Worm (Caenorhabditis elegans) whole organism, young adult: ENCODE results near the gene Y57E12AL.6.

ENCODE experiments used
- B0261.1 ChIP-seq: sonication (generic microtip); optimal IDR thresholded peaks from 2 replicates; lab custom pipeline; 2016; ENCODE audit warnings: mild to moderate bottlenecking, missing genetic modification characterization, moderate library complexity, missing compliant biosample characterization
- C06A6.2 ChIP-seq: fragments of 200-800 bp; sonication (Bioruptor generic); conservative IDR thresholded peaks from 2 replicates; pipeline ENCODE4 v1.3.6; 2022; ENCODE audit warnings: missing genetic modification characterization, missing compliant biosample characterization
- C17E4.6 ChIP-seq: fragments of 200-800 bp; sonication (Bioruptor generic); IDR thresholded peaks from 2 replicates; pipeline ENCODE4 v1.3.6; 2022; ENCODE audit warnings: missing genetic modification reagents, missing genetic modification characterization, missing compliant biosample characterization
- F57A8.1 ChIP-seq: fragments of 200-800 bp; sonication (Bioruptor generic); optimal IDR thresholded peaks from 2 replicates; lab custom pipeline; 2018; ENCODE audit warnings: mild to moderate bottlenecking, missing genetic modification characterization, moderate library complexity, missing compliant biosample characterization
- F57C9.4 ChIP-seq: sonication (generic microtip); optimal IDR thresholded peaks from 2 replicates; lab custom pipeline; 2017; ENCODE audit warnings: mild to moderate bottlenecking, missing genetic modification characterization, missing compliant biosample characterization
- K12H6.12 ChIP-seq: fragments of 200-800 bp; sonication (Bioruptor generic); optimal IDR thresholded peaks from 2 replicates; lab custom pipeline; 2018; ENCODE audit warnings: mild to moderate bottlenecking, missing genetic modification characterization, missing compliant biosample characterization
- T07F8.4 ChIP-seq: sonication (generic microtip); optimal IDR thresholded peaks from 2 replicates; lab custom pipeline; 2016; ENCODE audit warnings: mild to moderate bottlenecking, missing genetic modification characterization, moderate library complexity, missing compliant biosample characterization
- Y53F4B.3 ChIP-seq: fragments of 200-800 bp; sonication (Bioruptor generic); IDR thresholded peaks from 2 replicates; pipeline ENCODE4 v1.3.6; 2022; ENCODE audit warnings: missing genetic modification reagents, missing genetic modification characterization, missing compliant biosample characterization
- aptf-2 ChIP-seq: fragments of 200-800 bp; sonication (Bioruptor generic); conservative IDR thresholded peaks from 2 replicates; pipeline ENCODE4 v1.3.6; 2022; ENCODE audit warnings: missing genetic modification reagents, missing genetic modification characterization, missing compliant biosample characterization
- athp-1 ChIP-seq: sonication (generic microtip); optimal IDR thresholded peaks from 2 replicates; lab custom pipeline; 2017; ENCODE audit warnings: mild to moderate bottlenecking, missing genetic modification characterization, missing compliant biosample characterization
- cebp-1 ChIP-seq, 2 experiments: fragments of 200-800 bp in 1 of 2; sonication (Bioruptor generic) in 1 of 2; sonication (generic microtip) in 1 of 2; IDR thresholded peaks in 1 of 2; optimal IDR thresholded peaks in 1 of 2; 2 replicates each; pipeline versions ENCODE4 v1.3.6 to Lab custom; 2017 to 2022; ENCODE audit warnings: missing compliant biosample characterization in 2 of 2, missing genetic modification characterization in 2 of 2, mild to moderate bottlenecking in 1 of 2, missing genetic modification reagents in 1 of 2, moderate library complexity in 1 of 2
- cebp-2 ChIP-seq: fragments of 200-800 bp; sonication (Bioruptor generic); IDR thresholded peaks from 2 replicates; pipeline ENCODE4 v1.3.6; 2022; ENCODE audit warnings: missing genetic modification characterization, missing compliant biosample characterization
- ceh-40 ChIP-seq: fragments of 200-800 bp; sonication (Bioruptor generic); IDR thresholded peaks from 2 replicates; pipeline ENCODE4 v1.3.6; 2022; ENCODE audit warnings: missing genetic modification characterization, missing compliant biosample characterization
- ceh-79 ChIP-seq: sonication (generic microtip); optimal IDR thresholded peaks from 2 replicates; lab custom pipeline; 2017; ENCODE audit warnings: mild to moderate bottlenecking, missing genetic modification characterization, missing compliant biosample characterization
- ceh-91 ChIP-seq: fragments of 200-800 bp; sonication (Bioruptor generic); IDR thresholded peaks from 2 replicates; pipeline ENCODE4 v1.3.6; 2022; ENCODE audit warnings: missing genetic modification reagents, missing genetic modification characterization, missing compliant biosample characterization
- chd-7 ChIP-seq: sonication (generic microtip); optimal IDR thresholded peaks from 2 replicates; lab custom pipeline; 2016; ENCODE audit warnings: mild to moderate bottlenecking, missing genetic modification characterization, moderate library complexity, missing compliant biosample characterization
- dox-1 ChIP-seq: fragments of 200-800 bp; sonication (Bioruptor generic); IDR thresholded peaks from 2 replicates; pipeline ENCODE4 v1.3.6; 2022; ENCODE audit warnings: missing genetic modification reagents, missing genetic modification characterization, missing compliant biosample characterization
- dpff-1 ChIP-seq: sonication (generic microtip); optimal IDR thresholded peaks from 2 replicates; lab custom pipeline; 2017; ENCODE audit warnings: mild to moderate bottlenecking, missing genetic modification characterization, missing compliant biosample characterization
- dpl-1 ChIP-seq: fragments of 150-350 bp; optimal IDR thresholded peaks from 2 replicates; lab custom pipeline; 2014; ENCODE audit warnings: missing biosample characterization, missing genetic modification reagents, missing genetic modification characterization
- hlh-12 ChIP-seq: sonication (generic microtip); optimal IDR thresholded peaks from 2 replicates; lab custom pipeline; 2016; ENCODE audit warnings: missing genetic modification characterization, missing compliant biosample characterization
- hlh-26 ChIP-seq: fragments of 200-800 bp; sonication (Bioruptor generic); conservative IDR thresholded peaks from 2 replicates; pipeline ENCODE4 v1.3.6; 2022; ENCODE audit warnings: missing genetic modification reagents, missing genetic modification characterization, missing compliant biosample characterization
- hmg-1.2 ChIP-seq: fragments of 200-800 bp; sonication (Bioruptor generic); IDR thresholded peaks from 2 replicates; pipeline ENCODE4 v1.3.6; 2022; ENCODE audit warnings: missing genetic modification reagents, missing genetic modification characterization, missing compliant biosample characterization
- hmg-20 ChIP-seq: fragments of 200-800 bp; sonication (Bioruptor generic); IDR thresholded peaks from 2 replicates; pipeline ENCODE4 v1.3.6; 2022; ENCODE audit warnings: missing genetic modification reagents, missing genetic modification characterization, missing compliant biosample characterization
- let-526 ChIP-seq: fragments of 200-800 bp; sonication (Bioruptor generic); IDR thresholded peaks from 2 replicates; pipeline ENCODE4 v1.3.6; 2022; ENCODE audit warnings: missing genetic modification reagents, missing genetic modification characterization, missing compliant biosample characterization
- lin-26 ChIP-seq: fragments of 200-800 bp; sonication (Bioruptor generic); IDR thresholded peaks from 2 replicates; pipeline ENCODE4 v1.3.6; 2022; ENCODE audit warnings: missing genetic modification reagents, missing genetic modification characterization, missing compliant biosample characterization
- lin-35 ChIP-seq, 3 experiments: fragments of 150-350 bp in 2 of 3; sonication (generic microtip) in 1 of 3; optimal IDR thresholded peaks; 2 replicates each; lab custom pipeline; 2014 to 2018; ENCODE audit warnings: missing biosample characterization in 3 of 3, missing genetic modification characterization in 3 of 3, missing genetic modification reagents in 3 of 3
- madf-6 ChIP-seq: fragments of 200-800 bp; sonication (Bioruptor generic); IDR thresholded peaks from 2 replicates; pipeline ENCODE4 v1.3.6; 2022; ENCODE audit warnings: missing genetic modification reagents, missing genetic modification characterization, missing compliant biosample characterization
- mcd-1 ChIP-seq: fragments of 200-800 bp; sonication (Bioruptor generic); IDR thresholded peaks from 2 replicates; pipeline ENCODE4 v1.3.6; 2022; ENCODE audit warnings: missing genetic modification reagents, missing genetic modification characterization, missing compliant biosample characterization
- mel-28 ChIP-seq: sonication (generic microtip); optimal IDR thresholded peaks from 2 replicates; lab custom pipeline; 2016; ENCODE audit warnings: borderline replicate concordance, mild to moderate bottlenecking, missing genetic modification characterization, missing compliant biosample characterization
- mes-4 ChIP-seq: sonication (generic microtip); optimal IDR thresholded peaks from 2 replicates; lab custom pipeline; 2016; ENCODE audit warnings: missing genotype, missing genetic modification characterization, missing compliant biosample characterization
- nfyb-1 ChIP-seq: fragments of 200-800 bp; sonication (Bioruptor generic); IDR thresholded peaks from 2 replicates; pipeline ENCODE4 v1.3.6; 2022; ENCODE audit warnings: missing genetic modification reagents, missing genetic modification characterization, missing compliant biosample characterization
- nhr-120 ChIP-seq: fragments of 200-800 bp; sonication (Bioruptor generic); IDR thresholded peaks from 2 replicates; pipeline ENCODE4 v1.3.6; 2022; ENCODE audit warnings: missing genetic modification characterization, missing compliant biosample characterization
- nhr-27 ChIP-seq: fragments of 200-800 bp; sonication (Bioruptor generic); optimal IDR thresholded peaks from 2 replicates; lab custom pipeline; 2018; ENCODE audit warnings: mild to moderate bottlenecking, missing genetic modification characterization, moderate library complexity, missing compliant biosample characterization
- nhr-80 ChIP-seq: sonication (generic microtip); optimal IDR thresholded peaks from 2 replicates; lab custom pipeline; 2016; ENCODE audit warnings: missing genetic modification characterization, missing compliant biosample characterization
- pbrm-1 ChIP-seq: fragments of 200-800 bp; sonication (Bioruptor generic); IDR thresholded peaks from 2 replicates; pipeline ENCODE4 v1.3.6; 2022; ENCODE audit warnings: missing genetic modification reagents, missing genetic modification characterization, missing compliant biosample characterization
- rcor-1 ChIP-seq: fragments of 200-800 bp; sonication (Bioruptor generic); IDR thresholded peaks from 2 replicates; pipeline ENCODE4 v1.3.6; 2022; ENCODE audit warnings: missing genetic modification reagents, missing genetic modification characterization, missing compliant biosample characterization
- repo-1 ChIP-seq: sonication (generic microtip); optimal IDR thresholded peaks from 2 replicates; lab custom pipeline; 2017; ENCODE audit warnings: mild to moderate bottlenecking, missing genetic modification characterization, missing compliant biosample characterization
- rpc-1 ChIP-seq, 2 experiments: fragments of 150-350 bp in 1 of 2; sonication (generic microtip) in 1 of 2; optimal IDR thresholded peaks; 2 replicates each; lab custom pipeline; 2014 to 2018; ENCODE audit warnings: missing biosample characterization in 1 of 2, missing genetic modification characterization in 1 of 2, missing genetic modification reagents in 1 of 2, missing genotype in 1 of 2
- snpc-4 ChIP-seq, 5 experiments: fragments of 150-350 bp in 1 of 5; sonication (generic microtip) in 4 of 5; optimal IDR thresholded peaks; 2 replicates each; lab custom pipeline; 2014 to 2018; ENCODE audit warnings: missing genetic modification characterization in 5 of 5, missing biosample characterization in 3 of 5, antibody characterized with exemption in 2 of 5, mild to moderate bottlenecking in 2 of 5, missing compliant biosample characterization in 2 of 5, missing genotype in 2 of 5, moderate library complexity in 2 of 5, missing genetic modification reagents in 1 of 5
- sptf-2 ChIP-seq: fragments of 200-800 bp; sonication (Bioruptor generic); optimal IDR thresholded peaks from 2 replicates; lab custom pipeline; 2018; ENCODE audit warnings: mild to moderate bottlenecking, missing genetic modification characterization, missing compliant biosample characterization
- tbx-9 ChIP-seq: sonication (generic microtip); optimal IDR thresholded peaks from 2 replicates; lab custom pipeline; 2016; ENCODE audit warnings: borderline replicate concordance, missing genetic modification characterization, inconsistent platforms, missing compliant biosample characterization
- zim-3 ChIP-seq: sonication (generic microtip); optimal IDR thresholded peaks from 2 replicates; lab custom pipeline; 2017; ENCODE audit warnings: mild to moderate bottlenecking, missing genetic modification characterization, moderate library complexity, missing compliant biosample characterization
- ztf-18 ChIP-seq: sonication (generic microtip); optimal IDR thresholded peaks from 2 replicates; lab custom pipeline; 2016; ENCODE audit warnings: missing genotype, mild to moderate bottlenecking, missing genetic modification characterization, missing compliant biosample characterization
- ztf-6 ChIP-seq: fragments of 200-800 bp; sonication (Bioruptor generic); IDR thresholded peaks from 2 replicates; pipeline ENCODE4 v1.3.6; 2022; ENCODE audit warnings: missing genetic modification reagents, missing genetic modification characterization, missing compliant biosample characterization

The Y57E12AL.6 gene

DNA sequence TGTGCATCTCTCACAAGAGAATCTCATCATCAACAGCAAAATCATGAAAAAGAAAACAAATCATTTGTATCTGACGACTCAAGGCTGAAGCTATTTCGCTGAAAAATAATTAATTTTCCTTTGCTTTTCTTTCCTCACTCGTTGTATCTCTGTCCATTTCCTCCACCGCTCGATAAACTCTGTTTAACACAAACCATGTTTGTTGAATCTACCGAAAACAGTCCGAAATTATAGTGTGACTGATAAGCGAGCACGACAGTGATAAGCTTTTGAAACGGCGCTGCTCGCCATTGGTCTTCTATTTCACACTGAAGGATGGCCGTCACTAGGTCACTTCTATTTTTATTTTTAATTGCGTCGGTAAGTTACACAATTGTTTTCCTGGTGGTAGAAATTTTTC lies 15.4 kb upstream of the Y57E12AL.6 start, which contains the start of gene npa-1:
npa-1 (plus strand) TSS at position 142 of the 400 bp plus-strand sequence.
- no peak for TF ChIP-seq C17E4.6
- peak; percentile 80 for TF ChIP-seq nhr-80 (tag; lab: Kevin White, UChicago)

- TF ChIP-seq pbrm-1 (GFP tag; lab: Robert Waterston, UW) (no peak), ztf-6 (GFP tag; lab: Robert Waterston, UW) (no peak), dpl-1 (GFP tag; lab: Kevin White, UChicago) (no peak), F57C9.4 (tag; lab: Kevin White, UChicago) (no peak), ceh-91 (no peak), C06A6.2 (GFP tag; lab: Robert Waterston, UW) (no peak), Y53F4B.3 (GFP tag; lab: Robert Waterston, UW) (no peak), hmg-20 (GFP tag; lab: Robert Waterston, UW) (no peak), let-526 (GFP tag; lab: Robert Waterston, UW) (no peak), hlh-26 (GFP tag; lab: Robert Waterston, UW) (no peak), zim-3 (tag; lab: Kevin White, UChicago) (no peak), nhr-27 (tag; lab: Kevin White, UChicago) (no peak), mes-4 (no peak), ceh-79 (tag; lab: Kevin White, UChicago) (no peak)
Observed at ce11 chrV:7072309-7072708, 12.0 kb upstream of the Y57E12AL.6 start, which contains the start of gene F27B10.1. TSS of gene F27B10.1 (plus strand) at chrV:7072609.

- TF ChIP-seq nhr-120 (GFP tag; lab: Robert Waterston, UW) (no peak), snpc-4 (GFP tag; optimal IDR thresholded peaks at IDR 0.05; lab: Kevin White, UChicago) (no peak), snpc-4 (tag; optimal IDR thresholded peaks at IDR 0.05; lab: Kevin White, UChicago) (peak in 1 of 4 experiments; percentile 8), ztf-18 (no peak), sptf-2 (no peak), mes-4 (no peak), K12H6.12 (no peak), F57A8.1 (GFP tag; lab: Kevin White, UChicago) (no peak), mel-28 (tag; lab: Kevin White, UChicago) (no peak), repo-1 (no peak), rcor-1 (GFP tag; lab: Robert Waterston, UW) (no peak), T07F8.4 (no peak), cebp-2 (GFP tag; lab: Robert Waterston, UW) (no peak), hmg-1.2 (GFP tag; lab: Robert Waterston, UW) (0 out of 2 replicates have a peak, but pooled peaks have one; percentile 10), dpff-1 (tag; lab: Kevin White, UChicago) (no peak), aptf-2 (no peak), athp-1 (no peak), rpc-1 (optimal IDR thresholded peaks at IDR 0.05; lab: Kevin White, UChicago) (peak; percentile 53), rpc-1 (tag; optimal IDR thresholded peaks at IDR 0.05; lab: Kevin White, UChicago) (peak; percentile 68), mcd-1 (GFP tag; lab: Robert Waterston, UW) (no peak), nhr-80 (tag; lab: Kevin White, UChicago) (no peak), ceh-40 (GFP tag; lab: Robert Waterston, UW) (no peak), nfyb-1 (GFP tag; lab: Robert Waterston, UW) (no peak), lin-26 (GFP tag; lab: Robert Waterston, UW) (peak; percentile 55; the same call in 1 of the 2 replicates), F57C9.4 (tag; lab: Kevin White, UChicago) (no peak), B0261.1 (peak; percentile 64), dox-1 (GFP tag; lab: Robert Waterston, UW) (no peak), madf-6 (GFP tag; lab: Robert Waterston, UW) (0 out of 2 replicates have a peak, but pooled peaks have one; percentile 11), chd-7 (tag; lab: Kevin White, UChicago) (no peak), cebp-1 (GFP tag; IDR thresholded peaks at IDR 0.05; lab: Robert Waterston, UW) (no peak), cebp-1 (tag; optimal IDR thresholded peaks at IDR 0.05; lab: Kevin White, UChicago) (no peak), hlh-12 (no peak), ceh-79 (tag; lab: Kevin White, UChicago) (no peak), nhr-27 (tag; lab: Kevin White, UChicago) (no peak), lin-35 (GFP tag; optimal IDR thresholded peaks at IDR 0.05; lab: Kevin White, UChicago) (no peak), tbx-9 (tag; lab: Kevin White, UChicago) (no peak)
Observed at ce11 chrV:7069605-7070004, 9.3 kb upstream of the Y57E12AL.6 start.
